Fruit fly (Drosophila melanogaster) whole organism, embryonic: Measurements from ENCODE around the gene Surf1.

Experiments
- C15 ChIP-seq: fragments of 200-800 bp; sonication (Bioruptor generic); IDR thresholded peaks from 3 replicates; pipeline ENCODE4 v1.3.6; 2022; ENCODE audit warnings: missing biosample characterization, missing genetic modification characterization
- CG11504 ChIP-seq: fragments of 200-800 bp; sonication (Bioruptor generic); optimal IDR thresholded peaks from 3 replicates; lab custom pipeline; 2019; ENCODE audit warnings: missing biosample characterization, mild to moderate bottlenecking, missing genetic modification characterization, moderate library complexity
- CG1529 ChIP-seq: fragments of 200-800 bp; sonication (Bioruptor generic); optimal IDR thresholded peaks from 3 replicates; lab custom pipeline; 2018; ENCODE audit warnings: missing biosample characterization, missing genetic modification characterization
- CG17829 ChIP-seq: fragments of 200-800 bp; optimal IDR thresholded peaks from 2 replicates; lab custom pipeline; 2019; ENCODE audit warnings: missing biosample characterization, mild to moderate bottlenecking, missing genetic modification characterization, moderate library complexity
- CG2129 ChIP-seq: fragments of 200-800 bp; sonication (Bioruptor generic); IDR thresholded peaks from 2 replicates; pipeline ENCODE4 v1.3.6; 2022; ENCODE audit warnings: missing biosample characterization, missing genetic modification characterization; ENCODE audit not compliant: partially characterized antibody
- CG4404 ChIP-seq: fragments of 200-800 bp; sonication (Bioruptor generic); IDR thresholded peaks from 2 replicates; pipeline ENCODE4 v1.3.6; 2022; ENCODE audit warnings: missing biosample characterization, missing genetic modification characterization
- CG4617 ChIP-seq: fragments of 200-800 bp; sonication (Bioruptor generic); optimal IDR thresholded peaks from 3 replicates; lab custom pipeline; 2016; ENCODE audit warnings: missing biosample characterization, missing genetic modification characterization, borderline replicate concordance
- CG5245 ChIP-seq: fragments of 200-800 bp; sonication (Bioruptor generic); optimal IDR thresholded peaks from 3 replicates; lab custom pipeline; 2016; ENCODE audit warnings: missing biosample characterization, missing genetic modification characterization
- CG9876 ChIP-seq: fragments of 200-800 bp; sonication (Bioruptor generic); optimal IDR thresholded peaks from 2 replicates; lab custom pipeline; 2016; ENCODE audit warnings: missing biosample characterization, missing genetic modification characterization
- Dbx ChIP-seq: fragments of 200-800 bp; sonication (Bioruptor generic); IDR thresholded peaks from 3 replicates; pipeline ENCODE4 v1.3.6; 2022; ENCODE audit warnings: missing biosample characterization, missing genetic modification characterization
- Doc3 ChIP-seq: fragments of 200-800 bp; sonication (Bioruptor generic); IDR thresholded peaks from 3 replicates; pipeline ENCODE4 v1.3.6; 2022; ENCODE audit warnings: missing biosample characterization, missing genetic modification characterization; ENCODE audit not compliant: partially characterized antibody
- Eip74EF ChIP-seq, 2 experiments: fragments of 200-800 bp in 1 of 2; fragments of >200 bp in 1 of 2; sonication (Bioruptor generic) in 1 of 2; optimal IDR thresholded peaks; 2 replicates each; lab custom pipeline; 2017 to 2019; ENCODE audit warnings: missing biosample characterization in 2 of 2, missing genetic modification characterization in 2 of 2, mild to moderate bottlenecking in 1 of 2, moderate library complexity in 1 of 2
- Ets65A ChIP-seq: fragments of 200-800 bp; sonication (Bioruptor generic); peaks from one replicate; lab custom pipeline; 2016; ENCODE audit warnings: missing biosample characterization, missing genetic modification characterization
- HHEX ChIP-seq: fragments of 200-800 bp; sonication (Bioruptor generic); optimal IDR thresholded peaks from 3 replicates; lab custom pipeline; 2017; ENCODE audit warnings: missing biosample characterization, mild to moderate bottlenecking, missing genetic modification characterization, missing genetic modification reagents
- Hr78 ChIP-seq, 2 experiments: fragments of 200-800 bp in 1 of 2; fragments of >200 bp in 1 of 2; sonication (Bioruptor generic) in 1 of 2; optimal IDR thresholded peaks; 2 replicates each; lab custom pipeline; 2017 to 2019; ENCODE audit warnings: missing biosample characterization in 2 of 2, missing genetic modification characterization in 2 of 2, mild to moderate bottlenecking in 1 of 2, moderate library complexity in 1 of 2
- NC2β ChIP-seq: fragments of 200-800 bp; sonication (Bioruptor generic); optimal IDR thresholded peaks from 2 replicates; lab custom pipeline; 2016; ENCODE audit warnings: missing biosample characterization, missing genetic modification characterization
- Optix ChIP-seq: fragments of 200-800 bp; sonication (Bioruptor generic); IDR thresholded peaks from 3 replicates; pipeline ENCODE4 v1.3.6; 2022; ENCODE audit warnings: missing biosample characterization, missing genetic modification characterization
- Scr ChIP-seq: fragments of 200-800 bp; sonication (Bioruptor generic); IDR thresholded peaks from 2 replicates; pipeline ENCODE4 v1.3.6; 2022; ENCODE audit warnings: missing biosample characterization, missing genetic modification characterization; ENCODE audit not compliant: partially characterized antibody
- Sox100B ChIP-seq: fragments of 200-800 bp; sonication (Bioruptor generic); optimal IDR thresholded peaks from 3 replicates; lab custom pipeline; 2018; ENCODE audit warnings: missing biosample characterization, mild to moderate bottlenecking, missing genetic modification characterization
- abd-A ChIP-seq: fragments of 200-800 bp; sonication (Bioruptor generic); optimal IDR thresholded peaks from 3 replicates; lab custom pipeline; 2019; ENCODE audit warnings: missing biosample characterization, mild to moderate bottlenecking, missing genetic modification characterization, moderate library complexity
- bcd ChIP-seq: fragments of 200-800 bp; sonication (Bioruptor generic); optimal IDR thresholded peaks from 2 replicates; lab custom pipeline; 2017; ENCODE audit warnings: missing biosample characterization, mild to moderate bottlenecking, missing genetic modification characterization
- bigmax ChIP-seq: fragments of 200-800 bp; sonication (Bioruptor generic); optimal IDR thresholded peaks from 2 replicates; lab custom pipeline; 2018; ENCODE audit warnings: missing biosample characterization, mild to moderate bottlenecking, missing genetic modification characterization
- cato ChIP-seq: fragments of 200-800 bp; sonication (Bioruptor generic); optimal IDR thresholded peaks from 2 replicates; lab custom pipeline; 2016; ENCODE audit warnings: missing biosample characterization, missing genetic modification characterization, borderline replicate concordance
- chinmo ChIP-seq: fragments of 200-800 bp; sonication (Bioruptor generic); IDR thresholded peaks from 4 replicates; pipeline ENCODE4 v1.3.6; 2022; ENCODE audit warnings: missing biosample characterization, missing genetic modification characterization; ENCODE audit not compliant: partially characterized antibody
- crol ChIP-seq: fragments of 200-800 bp; sonication (Bioruptor generic); IDR thresholded peaks from 2 replicates; pipeline ENCODE4 v1.3.6; 2022; ENCODE audit warnings: missing biosample characterization, missing genetic modification characterization
- da ChIP-seq: fragments of 200-800 bp; sonication (Bioruptor generic); optimal IDR thresholded peaks from 2 replicates; lab custom pipeline; 2016; ENCODE audit warnings: missing biosample characterization, missing genetic modification characterization
- dimm ChIP-seq: fragments of 200-800 bp; sonication (Bioruptor generic); IDR thresholded peaks from 2 replicates; pipeline ENCODE4 v1.3.6; 2022; ENCODE audit warnings: missing biosample characterization, missing genetic modification characterization
- esg ChIP-seq: fragments of 200-800 bp; sonication (Bioruptor generic); conservative IDR thresholded peaks from 2 replicates; pipeline ENCODE4 v1.3.6; 2022; ENCODE audit warnings: missing biosample characterization, missing genetic modification characterization
- gce ChIP-seq: fragments of 200-800 bp; sonication (Bioruptor generic); IDR thresholded peaks from 3 replicates; pipeline ENCODE4 v1.3.6; 2022; ENCODE audit warnings: missing biosample characterization, missing genetic modification characterization
- insv ChIP-seq, 2 experiments: fragments of 200-800 bp; sonication (Bioruptor generic); optimal IDR thresholded peaks; 3 replicates each; lab custom pipeline; 2016 to 2018; ENCODE audit warnings: missing biosample characterization in 2 of 2, missing genetic modification characterization in 2 of 2
- lab ChIP-seq: fragments of 200-800 bp; sonication (Bioruptor generic); optimal IDR thresholded peaks from 3 replicates; lab custom pipeline; 2017; ENCODE audit warnings: missing biosample characterization, missing genetic modification characterization, mild to moderate bottlenecking, moderate library complexity, missing genetic modification reagents
- lbe ChIP-seq: fragments of 200-800 bp; sonication (Bioruptor generic); optimal IDR thresholded peaks from 2 replicates; lab custom pipeline; 2016; ENCODE audit warnings: missing biosample characterization, mild to moderate bottlenecking, missing genetic modification characterization
- lov ChIP-seq, 2 experiments: fragments of 200-800 bp in 1 of 2; fragments of >200 bp in 1 of 2; sonication (Bioruptor generic) in 1 of 2; IDR thresholded peaks in 1 of 2; optimal IDR thresholded peaks in 1 of 2; 2 replicates in 1 of 2; 3 replicates in 1 of 2; pipeline versions ENCODE4 v1.3.6 to Lab custom; 2017 to 2022; ENCODE audit warnings: missing biosample characterization in 1 of 2, missing genetic modification characterization in 1 of 2
- p53 ChIP-seq: fragments of 200-800 bp; sonication (Bioruptor generic); optimal IDR thresholded peaks from 2 replicates; lab custom pipeline; 2016; ENCODE audit warnings: missing biosample characterization, missing genetic modification characterization
- pb ChIP-seq: fragments of 200-800 bp; sonication (Bioruptor generic); optimal IDR thresholded peaks from 3 replicates; lab custom pipeline; 2016; ENCODE audit warnings: missing biosample characterization, missing genetic modification characterization
- pho ChIP-seq: fragments of 200-800 bp; sonication (Bioruptor generic); optimal IDR thresholded peaks from 2 replicates; lab custom pipeline; 2016; ENCODE audit warnings: missing biosample characterization, missing genetic modification characterization
- sr ChIP-seq: fragments of 200-800 bp; sonication (Bioruptor generic); IDR thresholded peaks from 3 replicates; pipeline ENCODE4 v1.3.6; 2022; ENCODE audit warnings: missing biosample characterization, missing genetic modification characterization
- sug ChIP-seq: fragments of 200-800 bp; optimal IDR thresholded peaks from 2 replicates; lab custom pipeline; 2019; ENCODE audit warnings: missing biosample characterization, mild to moderate bottlenecking, missing genetic modification characterization, moderate library complexity
- vvl ChIP-seq: fragments of 200-800 bp; sonication (Bioruptor generic); IDR thresholded peaks from 2 replicates; pipeline ENCODE4 v1.3.6; 2022; ENCODE audit warnings: missing biosample characterization, missing genetic modification characterization
- wor ChIP-seq: fragments of 200-800 bp; sonication (Bioruptor generic); IDR thresholded peaks from 2 replicates; pipeline ENCODE4 v1.3.6; 2022; ENCODE audit warnings: missing biosample characterization, missing genetic modification characterization
- z ChIP-seq: fragments of 200-800 bp; sonication (Bioruptor generic); IDR thresholded peaks from 3 replicates; pipeline ENCODE4 v1.3.6; 2022; ENCODE audit warnings: missing biosample characterization, missing genetic modification characterization
- zfh2 ChIP-seq: fragments of 200-800 bp; sonication (Bioruptor generic); optimal IDR thresholded peaks from 2 replicates; lab custom pipeline; 2016; ENCODE audit warnings: missing biosample characterization, missing genetic modification characterization

The Surf1 gene

DNA sequence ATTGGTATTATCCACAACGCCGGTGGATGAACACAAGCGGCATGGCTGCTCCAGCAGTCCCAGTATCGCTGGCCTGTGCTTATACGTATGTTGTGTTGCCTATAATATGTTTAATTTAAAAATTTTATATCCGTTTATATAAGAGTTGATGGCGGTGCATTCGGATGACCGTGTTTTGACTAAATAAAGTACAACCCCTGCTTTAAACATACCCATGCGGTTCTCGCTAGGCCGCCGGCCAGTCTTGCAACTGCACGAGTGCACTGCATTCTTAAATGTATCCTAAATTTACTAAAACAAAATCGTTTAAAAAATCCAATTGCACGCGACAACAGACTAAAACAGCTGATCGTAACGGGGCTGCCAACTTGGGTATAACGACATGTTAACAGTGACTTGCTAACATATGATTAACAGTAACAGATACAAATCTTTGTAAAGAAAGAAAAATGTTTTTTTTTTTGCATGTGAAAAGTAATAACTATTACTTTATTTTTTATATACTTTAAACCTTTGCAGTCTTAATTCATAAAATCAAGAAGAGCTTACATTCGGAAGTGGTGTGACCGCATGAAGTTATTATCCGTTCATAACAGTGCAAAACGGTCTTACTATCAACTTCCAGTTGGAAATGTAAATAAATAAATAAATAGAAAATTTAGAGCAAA, at the start of gene Surf1, which contains the start of gene Uqcc1 (continued):
- TF ChIP-seq CG1529 = no peak

DNA sequence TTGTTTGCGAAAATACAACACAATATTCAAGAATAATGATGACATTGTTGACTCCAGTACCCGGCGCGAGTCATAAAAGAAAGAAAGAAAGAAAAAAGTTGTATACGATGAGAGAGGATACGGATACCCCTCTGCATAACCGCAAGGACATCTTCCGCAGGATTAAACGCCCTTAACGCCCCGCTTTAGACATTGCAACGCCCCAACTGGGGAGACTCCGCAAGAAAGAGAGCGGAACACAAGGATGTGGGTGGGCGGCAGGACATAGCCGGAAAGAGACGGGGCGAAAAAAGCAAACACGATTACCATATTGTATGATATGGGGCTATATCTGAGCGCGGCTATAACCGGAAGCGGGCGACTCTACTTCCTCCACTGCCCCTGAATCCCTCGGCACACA, 46.9 kb upstream of the Surf1 start:
- no peak for TF ChIP-seq Optix
- TF ChIP-seq chinmo (GFP tag; lab: Robert Waterston, UW) = 0 out of 4 replicates have a peak, but pooled peaks have one; percentile 60
- TF ChIP-seq Ets65A (GFP tag; lab: Kevin White, UChicago) = peak; percentile 77
- TF ChIP-seq lov (optimal IDR thresholded peaks at IDR 0.05; lab: Kevin White, UChicago) = no peak
- TF ChIP-seq lov (GFP tag; IDR thresholded peaks at IDR 0.05; lab: Robert Waterston, UW) = peak; percentile 45; the same call in 1 of the 3 replicates

DNA sequence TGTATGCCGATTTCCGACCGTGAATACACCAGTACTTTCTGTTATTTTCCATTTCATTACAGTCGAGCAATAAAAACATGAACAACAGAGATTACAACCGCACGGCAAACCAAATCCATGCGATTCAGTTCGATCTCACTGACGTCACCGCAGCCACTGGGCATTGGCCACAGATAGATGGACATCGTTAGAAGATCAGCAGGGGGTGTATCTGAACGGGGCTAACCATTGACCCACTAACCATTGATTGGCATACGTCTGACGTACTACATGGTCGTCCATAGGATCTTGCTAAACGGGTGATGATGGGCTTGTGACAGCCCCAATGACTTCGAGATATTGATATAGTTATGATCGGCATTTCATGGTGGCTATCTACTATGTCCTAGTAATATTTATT, 44.3 kb upstream of the Surf1 start:
- no peak for TF ChIP-seq pb (GFP tag; lab: Kevin White, UChicago)
- no peak for TF ChIP-seq Doc3 (GFP tag; lab: Robert Waterston, UW)
- TF ChIP-seq CG17829 (tag; lab: Kevin White, UChicago) = no peak
- TF ChIP-seq NC2β (GFP tag; lab: Kevin White, UChicago) = no peak
- TF ChIP-seq sug (tag; lab: Kevin White, UChicago) = peak; percentile 71
- TF ChIP-seq Eip74EF (GFP tag; optimal IDR thresholded peaks at IDR 0.05; lab: Kevin White, UChicago) = no peak
- TF ChIP-seq sr (GFP tag; lab: Robert Waterston, UW) = no peak
- TF ChIP-seq Sox100B (GFP tag; lab: Kevin White, UChicago) = no peak
- TF ChIP-seq C15 (GFP tag; lab: Robert Waterston, UW) = no peak
- TF ChIP-seq CG5245 (GFP tag; lab: Kevin White, UChicago) = no peak
- TF ChIP-seq Ets65A (GFP tag; lab: Kevin White, UChicago) = peak; percentile 60
- no peak for TF ChIP-seq CG2129 (GFP tag; lab: Robert Waterston, UW)
- no peak for TF ChIP-seq Dbx
- TF ChIP-seq wor = no peak
- no peak for TF ChIP-seq lbe (GFP tag; lab: Kevin White, UChicago)
- no peak for TF ChIP-seq CG11504 (tag; lab: Kevin White, UChicago)
- TF ChIP-seq z (GFP tag; lab: Robert Waterston, UW) = no peak
- TF ChIP-seq CG4404 (GFP tag; lab: Robert Waterston, UW) = no peak
- TF ChIP-seq, all 482 proteins: peak for 2

DNA sequence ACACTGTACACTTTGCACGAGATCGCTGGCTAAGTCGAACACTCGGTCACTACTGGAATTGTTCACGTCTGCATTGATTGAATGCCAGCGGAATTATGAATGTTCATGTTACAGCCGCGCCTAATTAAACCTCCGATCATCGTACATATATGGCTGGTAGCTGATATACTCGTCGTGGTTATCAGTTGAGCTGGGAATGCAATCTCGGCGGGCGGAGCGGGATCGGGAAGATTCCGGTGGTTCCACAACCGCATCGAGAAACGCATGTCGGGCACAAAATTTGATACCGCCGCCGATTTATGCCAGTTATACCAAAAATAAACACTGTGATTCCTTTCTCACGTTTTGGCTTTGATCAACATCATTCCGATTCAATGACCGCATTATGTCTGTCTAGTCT, 43.4 kb upstream of the Surf1 start, which contains the start of gene Prat2:
Gene Prat2, minus strand, starts transcription at position 101 of the 400 bp plus-strand sequence.
- no peak for TF ChIP-seq lab
- TF ChIP-seq CG9876 (GFP tag; lab: Kevin White, UChicago) = no peak
- TF ChIP-seq zfh2 (GFP tag; lab: Kevin White, UChicago) = no peak
- no peak for TF ChIP-seq insv (GFP tag; optimal IDR thresholded peaks at IDR 0.05; lab: Kevin White, UChicago)
- no peak for TF ChIP-seq CG4617 (GFP tag; lab: Kevin White, UChicago)
- no peak for TF ChIP-seq dimm (GFP tag; lab: Robert Waterston, UW)

DNA sequence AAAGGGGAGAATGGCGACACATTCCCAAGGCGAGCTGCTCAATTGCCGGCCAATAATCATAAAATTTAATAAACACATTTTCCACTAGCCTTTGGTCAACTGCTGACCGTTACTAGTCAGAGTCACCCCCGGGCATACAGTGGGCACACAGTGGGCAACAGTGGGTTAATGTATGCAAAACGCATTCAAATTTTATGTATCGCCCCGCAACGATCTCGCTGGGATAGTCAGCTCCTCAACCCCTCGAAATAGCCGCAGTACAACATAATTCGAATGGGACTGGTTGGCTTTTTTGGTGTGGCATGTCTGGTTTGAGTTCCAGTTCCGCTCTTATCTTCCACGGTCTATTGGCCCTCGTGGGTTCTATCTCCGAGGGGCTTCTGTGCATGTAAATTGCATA, 38.9 kb upstream of the Surf1 start:
- TF ChIP-seq pho (GFP tag; lab: Kevin White, UChicago) = no peak
- TF ChIP-seq crol (GFP tag; lab: Robert Waterston, UW) = 0 out of 2 replicates have a peak, but pooled peaks have one; percentile 24
- TF ChIP-seq bcd (GFP tag; lab: Kevin White, UChicago) = no peak
- TF ChIP-seq HHEX (GFP tag; lab: Kevin White, UChicago) = no peak
- TF ChIP-seq chinmo (GFP tag; lab: Robert Waterston, UW) = 0 out of 4 replicates have a peak, but pooled peaks have one; percentile 7
- peak; percentile 45 for TF ChIP-seq abd-A (tag; lab: Kevin White, UChicago)
- no peak for TF ChIP-seq CG5245 (GFP tag; lab: Kevin White, UChicago)
- no peak for TF ChIP-seq esg (GFP tag; lab: Robert Waterston, UW)
- no peak for TF ChIP-seq Scr (GFP tag; lab: Robert Waterston, UW)
- TF ChIP-seq bigmax (GFP tag; lab: Kevin White, UChicago) = no peak
- no peak for TF ChIP-seq p53
- no peak for TF ChIP-seq cato
- TF ChIP-seq Hr78 (GFP tag; optimal IDR thresholded peaks at IDR 0.05; lab: Kevin White, UChicago) = peak in 1 of 2 experiments; percentile 13
- TF ChIP-seq vvl (GFP tag; lab: Robert Waterston, UW) = peak; percentile 95
- TF ChIP-seq Ets65A (GFP tag; lab: Kevin White, UChicago) = peak; percentile 11
- no peak for TF ChIP-seq gce (GFP tag; lab: Robert Waterston, UW)
- no peak for TF ChIP-seq da
